Fruit fly (Drosophila melanogaster) whole organism, embryonic: ENCODE results near the gene htt.

ENCODE experiments used
- Aef1 ChIP-seq: fragments of 200-800 bp; sonication (Bioruptor generic); IDR thresholded peaks from 3 replicates; pipeline ENCODE4 v1.3.6; 2022; ENCODE audit warnings: missing biosample characterization, missing genetic modification characterization
- Antp ChIP-seq: fragments of 200-800 bp; sonication (Bioruptor generic); optimal IDR thresholded peaks from 3 replicates; lab custom pipeline; 2016; ENCODE audit warnings: missing biosample characterization, missing genetic modification characterization
- Atf3 ChIP-seq: fragments of 200-800 bp; sonication (Bioruptor generic); optimal IDR thresholded peaks from 3 replicates; lab custom pipeline; 2016; ENCODE audit warnings: missing biosample characterization, missing genetic modification characterization
- Blimp-1 ChIP-seq: fragments of 200-800 bp; sonication (Bioruptor generic); optimal IDR thresholded peaks from 3 replicates; lab custom pipeline; 2018; ENCODE audit warnings: missing biosample characterization, missing genetic modification characterization, mild to moderate bottlenecking, moderate library complexity, missing genetic modification reagents
- C15 ChIP-seq: fragments of 200-800 bp; sonication (Bioruptor generic); IDR thresholded peaks from 3 replicates; pipeline ENCODE4 v1.3.6; 2022; ENCODE audit warnings: missing biosample characterization, missing genetic modification characterization
- CG10209 ChIP-seq: fragments of 200-800 bp; sonication (Bioruptor generic); optimal IDR thresholded peaks from 3 replicates; lab custom pipeline; 2017; ENCODE audit warnings: missing biosample characterization, mild to moderate bottlenecking, missing genetic modification characterization, missing genetic modification reagents
- CG12155 ChIP-seq: fragments of 200-800 bp; sonication (Bioruptor generic); optimal IDR thresholded peaks from 3 replicates; lab custom pipeline; 2016; ENCODE audit warnings: missing biosample characterization, missing genetic modification characterization
- CG13123 ChIP-seq: fragments of 200-800 bp; sonication (Bioruptor generic); optimal IDR thresholded peaks from 2 replicates; lab custom pipeline; 2016; ENCODE audit warnings: missing biosample characterization, missing genetic modification characterization
- CG14965 ChIP-seq: fragments of 200-800 bp; sonication (Bioruptor generic); optimal IDR thresholded peaks from 2 replicates; lab custom pipeline; 2016; ENCODE audit warnings: missing biosample characterization, missing genetic modification characterization, borderline replicate concordance
- CG1602 ChIP-seq: fragments of 200-800 bp; sonication (Bioruptor generic); optimal IDR thresholded peaks from 3 replicates; lab custom pipeline; 2016; ENCODE audit warnings: missing biosample characterization, missing genetic modification characterization
- CG1603 ChIP-seq: fragments of 200-800 bp; sonication (Bioruptor generic); optimal IDR thresholded peaks from 2 replicates; lab custom pipeline; 2019; ENCODE audit warnings: missing biosample characterization, mild to moderate bottlenecking, missing genetic modification characterization, moderate library complexity
- CG2120 ChIP-seq: fragments of 200-800 bp; sonication (Bioruptor generic); optimal IDR thresholded peaks from 3 replicates; lab custom pipeline; 2016; ENCODE audit warnings: missing biosample characterization, missing genetic modification characterization
- CG2712 ChIP-seq: fragments of 200-800 bp; optimal IDR thresholded peaks from 3 replicates; lab custom pipeline; 2019; ENCODE audit warnings: missing biosample characterization, mild to moderate bottlenecking, missing genetic modification characterization, moderate library complexity
- CG34224 ChIP-seq: fragments of 200-800 bp; sonication (Bioruptor generic); IDR thresholded peaks from 3 replicates; pipeline ENCODE4 v1.3.6; 2022; ENCODE audit warnings: missing biosample characterization, missing genetic modification characterization; ENCODE audit not compliant: partially characterized antibody
- CG3847 ChIP-seq: fragments of 200-800 bp; sonication (Bioruptor generic); IDR thresholded peaks from 2 replicates; pipeline ENCODE4 v1.3.6; 2022; ENCODE audit warnings: missing biosample characterization, missing genetic modification characterization
- CG6683 ChIP-seq: fragments of 200-800 bp; sonication (Bioruptor generic); optimal IDR thresholded peaks from 2 replicates; lab custom pipeline; 2017; ENCODE audit warnings: missing biosample characterization, mild to moderate bottlenecking, missing genetic modification characterization, missing genetic modification reagents
- CG7963 ChIP-seq: fragments of 200-800 bp; sonication (Bioruptor generic); IDR thresholded peaks from 3 replicates; pipeline ENCODE4 v1.3.6; 2022; ENCODE audit warnings: missing biosample characterization, missing genetic modification characterization; ENCODE audit not compliant: partially characterized antibody
- CG8359 ChIP-seq: fragments of 200-800 bp; sonication (Bioruptor generic); optimal IDR thresholded peaks from 2 replicates; lab custom pipeline; 2017; ENCODE audit warnings: missing biosample characterization, mild to moderate bottlenecking, missing genetic modification characterization, borderline replicate concordance
- CG8478 ChIP-seq: fragments of >200 bp; optimal IDR thresholded peaks from 2 replicates; lab custom pipeline; 2018
- Camta ChIP-seq: fragments of 200-800 bp; sonication (Bioruptor generic); optimal IDR thresholded peaks from 2 replicates; lab custom pipeline; 2016; ENCODE audit warnings: missing biosample characterization, missing genetic modification characterization
- Doc2 ChIP-seq: fragments of 200-800 bp; sonication (Bioruptor generic); IDR thresholded peaks from 2 replicates; pipeline ENCODE4 v1.3.6; 2022; ENCODE audit warnings: missing biosample characterization, missing genetic modification characterization
- ERR ChIP-seq: fragments of 200-800 bp; sonication (Bioruptor generic); optimal IDR thresholded peaks from 2 replicates; lab custom pipeline; 2016; ENCODE audit warnings: missing biosample characterization, missing genetic modification characterization
- GATAe ChIP-seq: fragments of 200-800 bp; sonication (Bioruptor generic); conservative IDR thresholded peaks from 2 replicates; pipeline ENCODE4 v1.3.6; 2022; ENCODE audit warnings: missing biosample characterization, missing genetic modification characterization
- Gsc ChIP-seq: fragments of 200-800 bp; sonication (Bioruptor generic); IDR thresholded peaks from 2 replicates; pipeline ENCODE4 v1.3.6; 2022; ENCODE audit warnings: missing biosample characterization, missing genetic modification characterization
- HmgD ChIP-seq: fragments of 200-800 bp; sonication (Bioruptor generic); optimal IDR thresholded peaks from 3 replicates; lab custom pipeline; 2016; ENCODE audit warnings: missing biosample characterization, missing genetic modification characterization
- Kr ChIP-seq: fragments of 200-800 bp; sonication (Bioruptor generic); optimal IDR thresholded peaks from 2 replicates; lab custom pipeline; 2017; ENCODE audit warnings: missing biosample characterization, mild to moderate bottlenecking, missing genetic modification characterization
- Lim3 ChIP-seq: fragments of 200-800 bp; sonication (Bioruptor generic); IDR thresholded peaks from 2 replicates; pipeline ENCODE4 v1.3.6; 2022; ENCODE audit warnings: missing biosample characterization, missing genetic modification characterization
- Scr ChIP-seq: fragments of 200-800 bp; sonication (Bioruptor generic); IDR thresholded peaks from 2 replicates; pipeline ENCODE4 v1.3.6; 2022; ENCODE audit warnings: missing biosample characterization, missing genetic modification characterization; ENCODE audit not compliant: partially characterized antibody
- YL-1 ChIP-seq: fragments of 200-800 bp; sonication (Bioruptor generic); optimal IDR thresholded peaks from 3 replicates; lab custom pipeline; 2017; ENCODE audit warnings: missing biosample characterization, mild to moderate bottlenecking, missing genetic modification characterization
- ab ChIP-seq: fragments of 200-800 bp; sonication (Bioruptor generic); optimal IDR thresholded peaks from 2 replicates; lab custom pipeline; 2016; ENCODE audit warnings: missing biosample characterization, missing genetic modification characterization
- ash1 ChIP-seq: fragments of 200-800 bp; sonication (Bioruptor generic); optimal IDR thresholded peaks from 2 replicates; lab custom pipeline; 2018; ENCODE audit warnings: missing biosample characterization, mild to moderate bottlenecking, missing genetic modification characterization
- cato ChIP-seq: fragments of 200-800 bp; sonication (Bioruptor generic); optimal IDR thresholded peaks from 2 replicates; lab custom pipeline; 2016; ENCODE audit warnings: missing biosample characterization, missing genetic modification characterization, borderline replicate concordance
- cwo ChIP-seq: fragments of 200-800 bp; sonication (Bioruptor generic); optimal IDR thresholded peaks from 3 replicates; lab custom pipeline; 2017; ENCODE audit warnings: missing biosample characterization, missing genetic modification characterization, mild to moderate bottlenecking, moderate library complexity, missing genetic modification reagents
- da ChIP-seq: fragments of 200-800 bp; sonication (Bioruptor generic); optimal IDR thresholded peaks from 2 replicates; lab custom pipeline; 2016; ENCODE audit warnings: missing biosample characterization, missing genetic modification characterization
- dan ChIP-seq: fragments of 200-800 bp; sonication (Bioruptor generic); IDR thresholded peaks from 2 replicates; pipeline ENCODE4 v1.3.6; 2022; ENCODE audit warnings: missing biosample characterization, missing genetic modification characterization
- dysf ChIP-seq: fragments of 200-800 bp; sonication (Bioruptor generic); IDR thresholded peaks from 3 replicates; pipeline ENCODE4 v1.3.6; 2022; ENCODE audit warnings: missing biosample characterization, missing genetic modification characterization
- emc ChIP-seq: fragments of 200-800 bp; sonication (Bioruptor generic); optimal IDR thresholded peaks from 2 replicates; lab custom pipeline; 2016; ENCODE audit warnings: missing biosample characterization, missing genetic modification characterization
- ftz-f1 ChIP-seq: fragments of 200-800 bp; sonication (Bioruptor generic); optimal IDR thresholded peaks from 2 replicates; lab custom pipeline; 2016; ENCODE audit warnings: missing biosample characterization, missing genetic modification characterization
- gcm2 ChIP-seq: fragments of 200-800 bp; sonication (Bioruptor generic); optimal IDR thresholded peaks from 2 replicates; lab custom pipeline; 2016; ENCODE audit warnings: missing biosample characterization, missing genetic modification characterization
- grau ChIP-seq: fragments of 200-800 bp; optimal IDR thresholded peaks from 3 replicates; lab custom pipeline; 2019; ENCODE audit warnings: missing biosample characterization, mild to moderate bottlenecking, missing genetic modification characterization, moderate library complexity
- insv ChIP-seq, 2 experiments: fragments of 200-800 bp; sonication (Bioruptor generic); optimal IDR thresholded peaks; 3 replicates each; lab custom pipeline; 2016 to 2018; ENCODE audit warnings: missing biosample characterization in 2 of 2, missing genetic modification characterization in 2 of 2
- jigr1 ChIP-seq: fragments of 200-800 bp; sonication (Bioruptor generic); IDR thresholded peaks from 3 replicates; pipeline ENCODE4 v1.3.6; 2022; ENCODE audit warnings: missing biosample characterization, missing genetic modification characterization
- nom ChIP-seq: fragments of 200-800 bp; sonication (Bioruptor generic); optimal IDR thresholded peaks from 2 replicates; lab custom pipeline; 2017; ENCODE audit warnings: missing biosample characterization, missing genetic modification characterization, mild to moderate bottlenecking, moderate library complexity, missing genetic modification reagents
- p53 ChIP-seq: fragments of 200-800 bp; sonication (Bioruptor generic); optimal IDR thresholded peaks from 2 replicates; lab custom pipeline; 2016; ENCODE audit warnings: missing biosample characterization, missing genetic modification characterization
- pum ChIP-seq: fragments of 200-800 bp; sonication (Bioruptor generic); optimal IDR thresholded peaks from 2 replicates; lab custom pipeline; 2016; ENCODE audit warnings: missing biosample characterization, missing genetic modification characterization
- run ChIP-seq: fragments of 200-800 bp; sonication (Bioruptor generic); optimal IDR thresholded peaks from 3 replicates; lab custom pipeline; 2018; ENCODE audit warnings: missing biosample characterization, mild to moderate bottlenecking, missing genetic modification characterization
- sob ChIP-seq: fragments of 200-800 bp; sonication (Bioruptor generic); IDR thresholded peaks from 2 replicates; pipeline ENCODE4 v1.3.6; 2022; ENCODE audit warnings: missing biosample characterization, missing genetic modification characterization
- tgo ChIP-seq: fragments of 200-800 bp; sonication (Bioruptor generic); IDR thresholded peaks from 3 replicates; pipeline ENCODE4 v1.3.6; 2022; ENCODE audit warnings: missing biosample characterization, missing genetic modification characterization
- wdn ChIP-seq: fragments of 200-800 bp; sonication (Bioruptor generic); IDR thresholded peaks from 2 replicates; pipeline ENCODE4 v1.3.6; 2022; ENCODE audit warnings: missing biosample characterization, missing genetic modification characterization
- zen ChIP-seq: fragments of 200-800 bp; sonication (Bioruptor generic); optimal IDR thresholded peaks from 3 replicates; lab custom pipeline; 2018; ENCODE audit warnings: missing biosample characterization, mild to moderate bottlenecking, missing genetic modification characterization, moderate library complexity
- zf30C ChIP-seq: fragments of 200-800 bp; sonication (Bioruptor generic); optimal IDR thresholded peaks from 3 replicates; lab custom pipeline; 2018; ENCODE audit warnings: missing biosample characterization, mild to moderate bottlenecking, missing genetic modification characterization

htt gene

dm6 chr3R:28672134-28672533 lies 23.9 kb upstream of the htt start (continued):
- TF ChIP-seq jigr1 (no peak), ab (GFP tag; lab: Kevin White, UChicago) (no peak), emc (GFP tag; lab: Kevin White, UChicago) (peak; percentile 65), zf30C (GFP tag; lab: Kevin White, UChicago) (no peak), CG34224 (no peak), dan (GFP tag; lab: Robert Waterston, UW) (no peak), C15 (GFP tag; lab: Robert Waterston, UW) (peak; percentile 63; the same call in 1 of the 3 replicates), tgo (peak; percentile 83), Kr (GFP tag; lab: Kevin White, UChicago) (no peak), ash1 (GFP tag; lab: Kevin White, UChicago) (peak; percentile 63), CG6683 (GFP tag; lab: Kevin White, UChicago) (no peak), Scr (GFP tag; lab: Robert Waterston, UW) (no peak), CG8359 (peak; percentile 47), gcm2 (GFP tag; lab: Kevin White, UChicago) (peak; percentile 24), Blimp-1 (GFP tag; lab: Kevin White, UChicago) (peak; percentile 89), ftz-f1 (no peak), CG7963 (no peak), CG8478 (lab: Kevin White, UChicago) (peak; percentile 77), dysf (GFP tag; lab: Robert Waterston, UW) (peak; percentile 88), HmgD (GFP tag; lab: Kevin White, UChicago) (peak; percentile 93), YL-1 (peak; percentile 28), CG2120 (GFP tag; lab: Kevin White, UChicago) (peak; percentile 84), cato (GFP tag; lab: Kevin White, UChicago) (peak; percentile 67), CG2712 (tag; lab: Kevin White, UChicago) (peak; percentile 80), nom (GFP tag; lab: Kevin White, UChicago) (peak; percentile 18), grau (tag; lab: Kevin White, UChicago) (peak; percentile 81), Doc2 (GFP tag; lab: Robert Waterston, UW) (peak; percentile 62; the same call in 1 of the 2 replicates), sob (GFP tag; lab: Robert Waterston, UW) (peak; percentile 90), ERR (GFP tag; lab: Kevin White, UChicago) (no peak), da (GFP tag; lab: Kevin White, UChicago) (peak; percentile 80), CG1603 (peak; percentile 94), Aef1 (GFP tag; lab: Robert Waterston, UW) (peak; percentile 86), run (tag; lab: Kevin White, UChicago) (no peak), Lim3 (GFP tag; lab: Robert Waterston, UW) (no peak), Atf3 (GFP tag; lab: Kevin White, UChicago) (peak; percentile 89), CG1602 (GFP tag; lab: Kevin White, UChicago) (peak; percentile 84), pum (peak; percentile 89), CG14965 (peak; percentile 53), GATAe (GFP tag; lab: Robert Waterston, UW) (no peak), zen (tag; lab: Kevin White, UChicago) (peak; percentile 82), Gsc (GFP tag; lab: Robert Waterston, UW) (peak; percentile 52), Antp (GFP tag; lab: Kevin White, UChicago) (peak; percentile 93), CG3847 (GFP tag; lab: Robert Waterston, UW) (peak; percentile 69), p53 (GFP tag; lab: Kevin White, UChicago) (peak; percentile 88), CG10209 (GFP tag; lab: Kevin White, UChicago) (peak; percentile 71), CG12155 (GFP tag; lab: Kevin White, UChicago) (peak; percentile 80), Camta (GFP tag; lab: Kevin White, UChicago) (peak; percentile 83), wdn (peak; percentile 41; the same call in 1 of the 2 replicates), CG13123 (GFP tag; lab: Kevin White, UChicago) (no peak), cwo (no peak), insv (GFP tag; optimal IDR thresholded peaks at IDR 0.05; lab: Kevin White, UChicago) (peak in 1 of 2 experiments; percentile 65)
